Worm (Caenorhabditis elegans): ENCODE measurements around the gene F22B7.3.

The F22B7.3 gene

ce11 chrIII:8678371-8678770 lies 29.7 kb downstream of the F22B7.3 start (continued):
- TF ChIP-seq lin-26 (GFP tag; IDR thresholded peaks at IDR 0.05) (peak; percentile 94), zfh-2 (GFP tag; conservative IDR thresholded peaks at IDR 0.05) (no peak), B0035.1 (tag; optimal IDR thresholded peaks at IDR 0.05) (peak; percentile 61), dox-1 (GFP tag; IDR thresholded peaks at IDR 0.05) (peak; percentile 81), let-526 (GFP tag; IDR thresholded peaks at IDR 0.05) (peak; percentile 78)

ce11 chrIII:8683679-8684263 lies 35.1 kb downstream of the F22B7.3 start, which contains the start of gene fli-1:
Gene fli-1 (minus strand): TSS chrIII:8683736.
- TF ChIP-seq D2030.7 (GFP tag; IDR thresholded peaks at IDR 0.05) (peak; percentile 73), hlh-26 (GFP tag; conservative IDR thresholded peaks at IDR 0.05) (no peak), ccch-3 (GFP tag; optimal IDR thresholded peaks at IDR 0.05) (no peak), dox-1 (GFP tag; IDR thresholded peaks at IDR 0.05) (peak; percentile 79), atf-7 (tag; optimal IDR thresholded peaks at IDR 0.05) (no peak), Y53G8AR.9 (GFP tag; conservative IDR thresholded peaks at IDR 0.05) (no peak), hrde-1 (tag; optimal IDR thresholded peaks at IDR 0.05; ENCODE audit: borderline replicate concordance) (no peak), egl-18 (GFP tag; IDR thresholded peaks at IDR 0.05) (no peak), F33H1.4 (GFP tag; IDR thresholded peaks at IDR 0.05) (peak; percentile 75), fkh-3 (tag; optimal IDR thresholded peaks at IDR 0.05) (no peak), F57A8.1 (GFP tag; optimal IDR thresholded peaks at IDR 0.05) (no peak), snpc-1.3 (tag; optimal IDR thresholded peaks at IDR 0.05; ENCODE audit: insufficient read depth) (peak; percentile 16), tlf-1 (GFP tag; optimal IDR thresholded peaks at IDR 0.05) (peak; percentile 16), tbp1 (GFP tag; optimal IDR thresholded peaks at IDR 0.05) (peak; percentile 35), B0261.1 (tag; optimal IDR thresholded peaks at IDR 0.05) (no peak), C17E4.6 (GFP tag; IDR thresholded peaks at IDR 0.05) (no peak), nfyb-1 (GFP tag; IDR thresholded peaks at IDR 0.05) (no peak), nhr-90 (tag; optimal IDR thresholded peaks at IDR 0.05) (no peak), aptf-2 (GFP tag; conservative IDR thresholded peaks at IDR 0.05) (no peak), attf-3 (GFP tag; conservative IDR thresholded peaks at IDR 0.05) (no peak), zim-3 (tag; optimal IDR thresholded peaks at IDR 0.05) (no peak), lin-26 (GFP tag; IDR thresholded peaks at IDR 0.05) (no peak), nhr-80 (tag; optimal IDR thresholded peaks at IDR 0.05) (no peak), ceh-40 (GFP tag; IDR thresholded peaks at IDR 0.05) (no peak), mel-28 (tag; optimal IDR thresholded peaks at IDR 0.05; ENCODE audit: borderline replicate concordance) (no peak), zfh-2 (GFP tag; conservative IDR thresholded peaks at IDR 0.05) (no peak), F37B4.10 (GFP tag; IDR thresholded peaks at IDR 0.05) (no peak), B0336.3 (GFP tag; IDR thresholded peaks at IDR 0.05) (no peak), F22D6.2 (tag; optimal IDR thresholded peaks at IDR 0.05) (no peak), ztf-28 (GFP tag; IDR thresholded peaks at IDR 0.05) (peak; percentile 91), ceh-79 (tag; optimal IDR thresholded peaks at IDR 0.05) (no peak), F10E7.11 (tag; optimal IDR thresholded peaks at IDR 0.05) (no peak), ets-4 (GFP tag; optimal IDR thresholded peaks at IDR 0.05) (no peak), athp-1 (tag; optimal IDR thresholded peaks at IDR 0.05) (peak; percentile 45), Y53F4B.3 (GFP tag; IDR thresholded peaks at IDR 0.05) (no peak), ztf-6 (GFP tag; IDR thresholded peaks at IDR 0.05) (no peak), egrh-3 (GFP tag; IDR thresholded peaks at IDR 0.05) (no peak), F57C9.4 (tag; optimal IDR thresholded peaks at IDR 0.05) (no peak), lin-35 (GFP tag; optimal IDR thresholded peaks at IDR 0.05) (no peak), hmg-20 (GFP tag; IDR thresholded peaks at IDR 0.05) (no peak), rcor-1 (GFP tag; IDR thresholded peaks at IDR 0.05) (no peak), F49E8.2 (tag; optimal IDR thresholded peaks at IDR 0.05; ENCODE audit: insufficient read depth) (no peak), snpc-3.4 (tag; optimal IDR thresholded peaks at IDR 0.05) (peak; percentile 68), Y56A3A.18 (GFP tag; IDR thresholded peaks at IDR 0.05) (no peak)

Data from whole organism, young adult.